Fruit fly (Drosophila melanogaster): Measurements from ENCODE around the gene CG11327.

Gene CG11327

DNA sequence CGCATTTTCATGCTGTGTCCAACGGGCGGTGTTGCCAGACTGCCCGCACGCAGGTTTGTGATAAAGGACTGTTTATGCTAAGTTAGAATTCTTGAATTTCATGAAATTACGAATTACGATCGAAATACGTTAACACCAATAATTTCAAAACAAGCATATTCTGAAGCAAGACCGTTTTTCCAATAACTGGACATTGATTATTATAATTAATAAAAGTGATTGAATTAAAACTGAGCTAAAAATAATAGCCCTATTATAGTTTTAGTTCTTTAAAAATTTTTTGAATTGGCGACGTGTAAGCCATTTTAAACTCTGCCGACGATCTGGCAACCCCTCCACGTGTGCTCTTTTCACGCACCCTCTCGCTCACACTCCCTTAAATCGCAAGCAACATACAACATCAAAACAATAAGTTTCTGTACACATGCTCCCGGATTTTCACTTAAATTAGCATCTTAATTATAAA is 38.3 kb downstream of the CG11327 start (continued):
- peak; percentile 86 for TF ChIP-seq dsx (GFP tag; optimal IDR thresholded peaks at IDR 0.05; ENCODE audit: poor library complexity, severe bottlenecking)
- TF ChIP-seq vri (GFP tag; optimal IDR thresholded peaks at IDR 0.05) = peak; percentile 78
- TF ChIP-seq CG34406 (GFP tag; optimal IDR thresholded peaks at IDR 0.05) = peak; percentile 92
- TF ChIP-seq CG8319 (GFP tag; optimal IDR thresholded peaks at IDR 0.05) = peak; percentile 89
- TF ChIP-seq CG32006 (GFP tag; optimal IDR thresholded peaks at IDR 0.05) = peak; percentile 98
- TF ChIP-seq cyc (GFP tag; optimal IDR thresholded peaks at IDR 0.05) = peak; percentile 92
- peak; percentile 96 for TF ChIP-seq esn (GFP tag; optimal IDR thresholded peaks at IDR 0.05)
- peak; percentile 60 for TF ChIP-seq fd85E (GFP tag; optimal IDR thresholded peaks at IDR 0.05)

DNA sequence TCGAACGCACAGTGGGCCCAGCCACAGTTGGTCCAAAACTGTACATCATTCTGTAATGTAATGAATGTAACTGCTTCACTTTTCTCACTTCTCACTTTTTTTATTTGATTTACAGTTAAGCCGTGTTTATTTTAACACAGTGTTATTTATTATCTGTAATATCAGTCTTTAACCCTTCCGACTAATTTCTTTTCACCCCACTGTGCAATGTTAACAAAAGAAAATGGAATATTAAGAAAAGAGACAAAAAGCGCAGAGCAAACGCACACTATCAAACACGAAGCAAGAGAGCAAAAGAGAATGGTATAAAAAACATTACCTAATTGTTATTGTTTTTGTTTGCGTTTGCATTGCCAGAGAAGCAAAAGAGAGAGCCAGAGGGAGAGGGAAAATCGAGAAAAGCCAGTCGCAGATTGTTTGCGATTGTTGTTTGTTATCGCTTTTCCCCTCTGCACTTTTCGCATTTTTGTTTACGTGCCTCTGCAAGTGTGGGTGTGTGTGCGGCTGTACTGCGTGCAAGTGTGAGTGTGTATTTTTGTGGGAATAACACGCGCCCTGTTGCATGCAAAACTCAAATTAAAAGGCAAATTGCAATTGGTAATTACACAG is 39.3 kb downstream of the CG11327 start:
- TF ChIP-seq Gug (GFP tag; IDR thresholded peaks at IDR 0.05) = peak; percentile 94
- peak; percentile 98 for TF ChIP-seq net (GFP tag; optimal IDR thresholded peaks at IDR 0.05)
- peak; percentile 98 for TF ChIP-seq CG8119 (GFP tag; IDR thresholded peaks at IDR 0.05)
- peak; percentile 86 for TF ChIP-seq Sox15 (GFP tag; optimal IDR thresholded peaks at IDR 0.05)
- TF ChIP-seq CG6276 (GFP tag; optimal IDR thresholded peaks at IDR 0.05) = peak; percentile 99
- peak; percentile 95 for TF ChIP-seq Smox (GFP tag; optimal IDR thresholded peaks at IDR 0.05)
- TF ChIP-seq salr (GFP tag; optimal IDR thresholded peaks at IDR 0.05) = peak; percentile 83 to 97
- peak; percentile 98 for TF ChIP-seq CG15336 (GFP tag; IDR thresholded peaks at IDR 0.05)
- TF ChIP-seq CG6808 (GFP tag; optimal IDR thresholded peaks at IDR 0.05) = peak; percentile 83
- peak; percentile 97 for TF ChIP-seq Sox14 (GFP tag; optimal IDR thresholded peaks at IDR 0.05)
- peak; percentile 99 for TF ChIP-seq eg (GFP tag; IDR thresholded peaks at IDR 0.05)
- peak; percentile 94 for TF ChIP-seq fkh (GFP tag; optimal IDR thresholded peaks at IDR 0.05)
- TF ChIP-seq fd85E (GFP tag; optimal IDR thresholded peaks at IDR 0.05) = peak; percentile 93
- peak; percentile 96 for TF ChIP-seq CG11294 (GFP tag; IDR thresholded peaks at IDR 0.05)
- peak; percentile 91 for TF ChIP-seq CG10631 (GFP tag; optimal IDR thresholded peaks at IDR 0.05)
- TF ChIP-seq CG6792 (GFP tag; optimal IDR thresholded peaks at IDR 0.05) = peak; percentile 91
- TF ChIP-seq lz (GFP tag; optimal IDR thresholded peaks at IDR 0.05) = peak; percentile 96
- peak; percentile 92 for TF ChIP-seq CG8632 (GFP tag; optimal IDR thresholded peaks at IDR 0.05)
- peak; percentile 91 for TF ChIP-seq CG11762 (GFP tag; optimal IDR thresholded peaks at IDR 0.05; ENCODE audit: insufficient read depth)
- TF ChIP-seq Blimp-1 (GFP tag; optimal IDR thresholded peaks at IDR 0.05) = peak; percentile 77
- peak; percentile 93 for TF ChIP-seq CG7368 (GFP tag; optimal IDR thresholded peaks at IDR 0.05)
- peak; percentile 95 for TF ChIP-seq achi (GFP tag; optimal IDR thresholded peaks at IDR 0.05)
- peak; percentile 60 to 86 for TF ChIP-seq ss (GFP tag; optimal IDR thresholded peaks at IDR 0.05)
- peak; percentile 98 for TF ChIP-seq Eip78C (GFP tag)
- TF ChIP-seq pdm3 (GFP tag; optimal IDR thresholded peaks at IDR 0.05) = peak; percentile 97
- TF ChIP-seq Lpt (GFP tag; optimal IDR thresholded peaks at IDR 0.05) = peak; percentile 97
- peak; percentile 97 for TF ChIP-seq dac (GFP tag; optimal IDR thresholded peaks at IDR 0.05)
- peak; percentile 96 for TF ChIP-seq CG6163 (GFP tag; IDR thresholded peaks at IDR 0.05)
- peak; percentile 96 for TF ChIP-seq OdsH (GFP tag; optimal IDR thresholded peaks at IDR 0.05)
- TF ChIP-seq svp (GFP tag) = peak; percentile 98
- peak; percentile 90 for TF ChIP-seq CG1621 (tag; optimal IDR thresholded peaks at IDR 0.05)
- peak; percentile 89 for TF ChIP-seq Ets96B (tag; optimal IDR thresholded peaks at IDR 0.05)
- TF ChIP-seq CG34406 (GFP tag; optimal IDR thresholded peaks at IDR 0.05) = peak; percentile 94
- peak; percentile 96 for TF ChIP-seq CG4318 (GFP tag; optimal IDR thresholded peaks at IDR 0.05)
- peak; percentile 98 for TF ChIP-seq CG32006 (GFP tag; optimal IDR thresholded peaks at IDR 0.05)
- peak; percentile 90 for TF ChIP-seq CG16779 (tag; optimal IDR thresholded peaks at IDR 0.05)
- peak; percentile 89 for TF ChIP-seq Hr38 (GFP tag; optimal IDR thresholded peaks at IDR 0.05)
- peak; percentile 97 for TF ChIP-seq Sox102F (GFP tag; optimal IDR thresholded peaks at IDR 0.05)
- TF ChIP-seq CG6854 (GFP tag; optimal IDR thresholded peaks at IDR 0.05) = peak; percentile 76
- peak; percentile 92 for TF ChIP-seq cyc (GFP tag; optimal IDR thresholded peaks at IDR 0.05)
- TF ChIP-seq CG10669 (GFP tag; optimal IDR thresholded peaks at IDR 0.05) = peak; percentile 89
- peak; percentile 95 for TF ChIP-seq Met (GFP tag; optimal IDR thresholded peaks at IDR 0.05)
- TF ChIP-seq topi (GFP tag; optimal IDR thresholded peaks at IDR 0.05) = peak; percentile 95
- TF ChIP-seq CG31627 (GFP tag; optimal IDR thresholded peaks at IDR 0.05) = peak; percentile 96
